Fruit fly (Drosophila melanogaster) whole organism: ENCODE results near the gene IP3K2.

Source experiments
- CG8478 ChIP-seq: fragments of >200 bp; optimal IDR thresholded peaks from 2 replicates; lab custom pipeline; 2018; ENCODE audit warnings: inconsistent platforms
- Dll ChIP-seq: fragments of >200 bp; optimal IDR thresholded peaks from 2 replicates; lab custom pipeline; 2017
- EcR ChIP-seq, 2 experiments: fragments of >200 bp; optimal IDR thresholded peaks; 2 replicates each; lab custom pipeline; 2017; ENCODE audit warnings: missing biosample characterization in 2 of 2, missing genetic modification characterization in 2 of 2, missing genetic modification reagents in 2 of 2
- pan ChIP-seq: fragments of >200 bp; optimal IDR thresholded peaks from 2 replicates; lab custom pipeline; 2017
- psq ChIP-seq: fragments of >200 bp; optimal IDR thresholded peaks from 2 replicates; lab custom pipeline; 2017
- usp ChIP-seq: fragments of >200 bp; optimal IDR thresholded peaks from 2 replicates; lab custom pipeline; 2017; ENCODE audit warnings: missing biosample characterization, missing genetic modification characterization, mixed read lengths

dm6 chrX:13283940-13284547 is 19.4 kb upstream of the IP3K2 start:
- TF ChIP-seq pan = no peak
- TF ChIP-seq psq (lab: Kevin White, UChicago) = no peak
- TF ChIP-seq usp (GFP tag; lab: Kevin White, UChicago) = no peak
- no peak for TF ChIP-seq Dll (lab: Kevin White, UChicago)
- TF ChIP-seq CG8478 = no peak
- no peak for TF ChIP-seq EcR (GFP tag; optimal IDR thresholded peaks at IDR 0.05; lab: Kevin White, UChicago)
